Worm (Caenorhabditis elegans): ENCODE data around the gene F16B4.7.

F16B4.7 gene

ce11 chrV:1626720-1627119 is 41.2 kb downstream of the F16B4.7 start, which contains the start of gene nhr-237:
TSS of gene nhr-237 (minus strand) at chrV:1626820.
- TF ChIP-seq nhr-90 (tag; optimal IDR thresholded peaks at IDR 0.05; ENCODE audit: poor library complexity) (no peak), mep-1 (tag; optimal IDR thresholded peaks at IDR 0.05) (no peak), zip-4 (GFP tag; optimal IDR thresholded peaks at IDR 0.05) (no peak), fkh-10 (GFP tag; optimal IDR thresholded peaks at IDR 0.05) (no peak), unc-30 (tag; optimal IDR thresholded peaks at IDR 0.05) (no peak)

DNA sequence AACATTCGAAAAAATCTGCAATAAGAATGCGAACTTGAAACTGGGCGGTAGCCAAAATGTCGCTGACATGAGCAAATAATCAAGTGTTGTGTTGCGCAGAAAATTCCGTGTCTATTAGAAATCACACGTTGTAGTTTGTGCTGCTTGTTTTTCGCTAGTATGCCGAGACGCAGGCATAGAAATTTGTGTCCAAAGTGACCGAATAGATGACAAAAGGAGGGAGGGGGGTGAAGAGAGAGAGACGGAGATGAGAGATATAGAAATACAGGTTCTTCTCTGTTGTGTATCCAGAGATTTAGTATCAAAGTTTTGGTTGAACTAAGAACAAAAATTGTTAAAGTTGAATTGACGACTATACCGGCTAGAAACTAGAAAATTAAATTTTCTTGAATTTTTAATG is 41.8 kb downstream of the F16B4.7 start:
- peak in 1 of 6 experiments; percentile 26 for TF ChIP-seq elt-3 (tag; optimal IDR thresholded peaks at IDR 0.05)
- TF ChIP-seq alr-1 (tag; optimal IDR thresholded peaks at IDR 0.05; ENCODE audit: borderline replicate concordance), result no peak
- no peak for TF ChIP-seq lir-3 (tag; optimal IDR thresholded peaks at IDR 0.05; ENCODE audit: poor library complexity)
- TF ChIP-seq nhr-90 (tag; optimal IDR thresholded peaks at IDR 0.05; ENCODE audit: poor library complexity), result peak; percentile 47
- TF ChIP-seq tlp-1 (tag; optimal IDR thresholded peaks at IDR 0.05), result no peak
- no peak for TF ChIP-seq lin-15B (tag; optimal IDR thresholded peaks at IDR 0.05)
- no peak for TF ChIP-seq lin-13 (GFP tag; optimal IDR thresholded peaks at IDR 0.05)
- TF ChIP-seq aha-1 (tag; optimal IDR thresholded peaks at IDR 0.05), result no peak
- TF ChIP-seq snpc-4 (tag; optimal IDR thresholded peaks at IDR 0.05), result no peak
- no peak for TF ChIP-seq pag-3 (tag; optimal IDR thresholded peaks at IDR 0.05; ENCODE audit: borderline replicate concordance, insufficient read depth)
- TF ChIP-seq skn-1 (tag; optimal IDR thresholded peaks at IDR 0.05), result peak; percentile 81
- TF ChIP-seq elt-2 (tag; optimal IDR thresholded peaks at IDR 0.05), result no peak
- TF ChIP-seq C16A3.4 (tag; optimal IDR thresholded peaks at IDR 0.05), result no peak
- TF ChIP-seq nhr-71 (tag; optimal IDR thresholded peaks at IDR 0.05), result peak; percentile 67
- no peak for TF ChIP-seq ztf-11 (tag; optimal IDR thresholded peaks at IDR 0.05)
- no peak for TF ChIP-seq rnt-1 (tag; optimal IDR thresholded peaks at IDR 0.05)
- TF ChIP-seq unc-62 (GFP tag; optimal IDR thresholded peaks at IDR 0.05), result no peak
- TF ChIP-seq xbp-1 (tag; optimal IDR thresholded peaks at IDR 0.05), result no peak
- TF ChIP-seq ceh-82 (tag; optimal IDR thresholded peaks at IDR 0.05), result peak in 2 of 3 experiments; percentile 10 to 17
- TF ChIP-seq vab-15 (tag; optimal IDR thresholded peaks at IDR 0.05), result no peak
- no peak for TF ChIP-seq F16B12.6 (tag; optimal IDR thresholded peaks at IDR 0.05)
- no peak for TF ChIP-seq zip-4 (GFP tag; optimal IDR thresholded peaks at IDR 0.05)
- TF ChIP-seq Y116A8C.19 (tag; optimal IDR thresholded peaks at IDR 0.05; ENCODE audit: borderline replicate concordance), result no peak
- no peak for TF ChIP-seq nhr-76 (tag; optimal IDR thresholded peaks at IDR 0.05)
- peak; percentile 65 for TF ChIP-seq blmp-1 (tag; optimal IDR thresholded peaks at IDR 0.05)
- TF ChIP-seq fos-1 (tag; optimal IDR thresholded peaks at IDR 0.05), result no peak
- peak; percentile 5 to 6 for TF ChIP-seq efl-1 (optimal IDR thresholded peaks at IDR 0.05)
- no peak for TF ChIP-seq efl-1 (GFP tag; optimal IDR thresholded peaks at IDR 0.05 in 1 of 2)
- peak; percentile 95 for TF ChIP-seq lin-14 (GFP tag; optimal IDR thresholded peaks at IDR 0.05)
- no peak for TF ChIP-seq sup-37 (GFP tag; optimal IDR thresholded peaks at IDR 0.05)
- TF ChIP-seq sox-4 (tag; optimal IDR thresholded peaks at IDR 0.05), result no peak
- TF ChIP-seq pqm-1 (tag; optimal IDR thresholded peaks at IDR 0.05), result no peak
- peak; percentile 83 for TF ChIP-seq nhr-28 (tag; optimal IDR thresholded peaks at IDR 0.05)
- TF ChIP-seq mdl-1 (tag; optimal IDR thresholded peaks at IDR 0.05), result peak in 1 of 2 experiments; percentile 49
- no peak for TF ChIP-seq ama-1 (optimal IDR thresholded peaks at IDR 0.05)
- TF ChIP-seq nhr-77 (tag; optimal IDR thresholded peaks at IDR 0.05), result peak; percentile 96
- peak; percentile 27 for TF ChIP-seq mep-1 (tag; optimal IDR thresholded peaks at IDR 0.05)
- no peak for TF ChIP-seq dsc-1 (tag; optimal IDR thresholded peaks at IDR 0.05)
- no peak for TF ChIP-seq ceh-90 (tag; optimal IDR thresholded peaks at IDR 0.05)
- peak; percentile 30 for TF ChIP-seq fkh-8 (tag; optimal IDR thresholded peaks at IDR 0.05)
- no peak for TF ChIP-seq grh-1 (GFP tag; IDR thresholded peaks at IDR 0.05)
- peak; percentile 53 for TF ChIP-seq ztf-4 (tag; optimal IDR thresholded peaks at IDR 0.05)
- TF ChIP-seq snu-23 (GFP tag; optimal IDR thresholded peaks at IDR 0.05), result peak; percentile 54
- no peak for TF ChIP-seq ceh-8 (GFP tag; optimal IDR thresholded peaks at IDR 0.05)
- TF ChIP-seq tbx-2 (tag; optimal IDR thresholded peaks at IDR 0.05), result peak; percentile 45
- no peak for TF ChIP-seq ceh-88 (GFP tag; IDR thresholded peaks at IDR 0.05)
- peak in 2 of 3 experiments; percentile 3 for TF ChIP-seq dpl-1 (GFP tag; optimal IDR thresholded peaks at IDR 0.05)
- TF ChIP-seq jun-1 (tag; optimal IDR thresholded peaks at IDR 0.05), result peak; percentile 35
- TF ChIP-seq nhr-20 (tag; optimal IDR thresholded peaks at IDR 0.05), result peak; percentile 83

Data from whole organism, L1 larva.